Worm (Caenorhabditis elegans): ENCODE measurements around the gene T13C5.10.

DNA sequence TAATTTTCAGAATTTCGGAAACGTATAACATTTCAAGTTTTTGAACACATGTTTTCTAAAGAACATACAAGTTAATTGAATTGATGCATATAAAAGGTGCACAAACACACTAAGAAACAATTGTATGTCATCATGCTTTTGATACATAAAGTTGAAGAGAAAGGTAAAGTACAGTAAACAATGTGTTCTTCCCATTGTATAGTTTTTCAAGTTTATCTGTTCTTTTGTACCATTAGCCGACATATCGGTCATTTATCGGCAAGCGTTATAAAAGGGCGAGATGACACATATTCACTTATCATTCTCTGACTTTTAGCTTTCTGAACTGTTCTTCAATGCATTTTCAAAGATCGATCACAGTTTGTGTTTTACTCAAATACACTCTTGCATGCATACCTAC is 2.0 kb downstream of the T13C5.10 start, which contains the start of gene T13C5.9:
- TF ChIP-seq dpl-1 (GFP tag; optimal IDR thresholded peaks at IDR 0.05): no peak
- no peak for TF ChIP-seq nhr-41 (GFP tag; IDR thresholded peaks at IDR 0.05)
- TF ChIP-seq zag-1 (tag; optimal IDR thresholded peaks at IDR 0.05): no peak
